Worm (Caenorhabditis elegans) whole organism, dauer: ENCODE data around the gene C34C12.12.
"Not testable (repeated sequence)": the region's sequence is repeated elsewhere in the genome, so short reads cannot be mapped to it uniquely, and the experiment has no call there.

Source experiments
- unc-62 ChIP-seq: sonication (generic microtip); optimal IDR thresholded peaks from 2 replicates; lab custom pipeline; 2017; ENCODE audit warnings: missing biosample characterization, missing genetic modification reagents, missing genetic modification characterization

C34C12.12 gene

ce11 chrIII:3453486-3453885 lies 492 bp downstream of the C34C12.12 start, which contains the start of gene C34C12.2:
Gene C34C12.2, plus strand, starts transcription at chrIII:3453786.
- not testable (repeated sequence) for TF ChIP-seq unc-62 (GFP tag; lab: Kevin White, UChicago)

ce11 chrIII:3454045-3454444 lies 1.1 kb downstream of the C34C12.12 start, which contains the start of gene C34C12.1:
Gene C34C12.1, plus strand, starts transcription at chrIII:3454345.
- not testable (repeated sequence) for TF ChIP-seq unc-62 (GFP tag; lab: Kevin White, UChicago)

DNA sequence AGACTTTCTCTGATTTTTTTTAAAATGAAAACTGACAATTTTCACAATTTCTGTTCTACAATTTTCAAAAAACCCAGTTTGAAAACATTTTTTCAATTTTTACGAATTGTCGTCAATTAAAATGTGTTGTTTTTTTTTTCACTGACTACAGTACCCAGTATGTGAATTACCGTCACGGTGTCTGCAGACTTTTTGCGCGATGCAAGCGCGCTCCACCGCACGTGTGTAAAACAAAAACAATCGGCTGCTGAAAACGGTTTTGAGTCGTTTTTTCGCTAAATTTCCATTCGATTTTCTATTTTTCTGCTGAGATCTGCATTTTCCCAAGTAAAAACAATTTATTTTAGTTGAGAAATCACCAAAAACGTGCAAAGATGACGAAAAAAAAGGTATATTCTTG lies 3.2 kb downstream of the C34C12.12 start:
- no peak for TF ChIP-seq unc-62 (GFP tag; lab: Kevin White, UChicago)

DNA sequence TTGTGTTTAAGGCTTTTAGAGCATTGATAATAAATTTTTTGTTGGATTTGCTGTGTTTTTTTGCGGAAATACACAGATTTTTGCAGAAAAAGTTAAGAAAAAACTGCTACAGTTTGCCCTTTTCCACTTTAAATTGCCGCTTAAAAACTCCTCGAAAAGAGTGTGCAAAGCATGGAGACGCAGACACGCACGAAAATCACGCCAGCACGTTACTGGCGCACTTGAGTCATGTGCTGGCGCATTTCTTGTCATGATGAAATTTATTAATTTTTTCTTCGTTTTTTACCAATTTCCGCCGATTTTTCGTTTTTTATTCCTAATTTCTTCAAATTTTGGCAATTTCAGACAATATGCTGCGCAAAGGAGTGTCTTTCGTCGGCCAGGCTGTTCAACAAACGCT lies 7.1 kb downstream of the C34C12.12 start, which contains the start of gene C34C12.8:
Gene C34C12.8, plus strand, starts transcription at position 346 of the 400 bp plus-strand sequence.
- no peak for TF ChIP-seq unc-62 (GFP tag; lab: Kevin White, UChicago)

DNA sequence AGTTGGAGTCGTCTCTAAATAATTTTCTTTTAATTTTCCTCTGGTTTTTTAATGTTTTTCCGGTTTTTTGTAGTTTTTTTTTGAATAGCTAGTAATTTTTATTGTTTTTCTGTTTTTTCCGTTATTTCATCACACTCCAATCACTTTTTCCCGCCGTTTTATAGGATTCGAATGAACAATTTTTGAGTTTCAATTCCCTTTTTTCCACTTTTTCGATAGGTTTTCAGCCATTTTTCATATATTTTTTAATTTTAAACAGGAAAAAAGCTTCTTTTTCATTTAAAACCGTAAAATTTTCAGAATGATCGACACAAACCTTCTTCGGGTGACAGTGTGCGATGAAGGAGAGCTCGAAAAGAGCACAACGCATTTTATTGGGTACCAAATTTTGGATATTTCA lies 8.4 kb downstream of the C34C12.12 start, which contains the start of gene pph-6:
Gene pph-6, plus strand, starts transcription at position 301 of the 400 bp plus-strand sequence.
- TF ChIP-seq unc-62 (GFP tag; lab: Kevin White, UChicago) = no peak

DNA sequence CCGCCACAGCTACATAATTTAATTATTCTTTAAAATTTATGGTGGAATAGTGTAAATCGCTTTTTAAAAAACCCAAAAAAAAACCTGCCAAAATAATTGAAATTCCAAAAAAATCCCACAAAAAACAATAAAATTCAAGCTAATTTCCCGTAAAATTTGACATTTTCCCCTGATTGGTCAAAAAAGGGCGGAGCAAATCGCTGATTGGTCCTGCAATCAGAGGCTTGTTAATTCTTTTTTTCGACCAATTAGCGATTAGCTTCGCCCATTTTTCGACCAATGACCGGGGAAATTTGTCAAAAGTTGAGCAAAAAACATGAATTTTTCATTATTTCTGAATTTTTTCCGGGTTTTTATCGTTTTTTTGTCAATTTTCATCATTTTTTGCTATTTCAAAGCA lies 14.0 kb downstream of the C34C12.12 start:
- no peak for TF ChIP-seq unc-62 (GFP tag; lab: Kevin White, UChicago)

ce11 chrIII:3468384-3468783 lies 15.4 kb downstream of the C34C12.12 start:
- no peak for TF ChIP-seq unc-62 (GFP tag; lab: Kevin White, UChicago)

ce11 chrIII:3469646-3470045 lies 16.7 kb downstream of the C34C12.12 start, which contains the start of gene smim-14:
Gene smim-14, minus strand, starts transcription at chrIII:3469746.
- no peak for TF ChIP-seq unc-62 (GFP tag; lab: Kevin White, UChicago)

- TF ChIP-seq unc-62 (GFP tag; lab: Kevin White, UChicago) = no peak
These were observed 17.4 kb downstream of the C34C12.12 start for ce11 chrIII:3470433-3470832.

DNA sequence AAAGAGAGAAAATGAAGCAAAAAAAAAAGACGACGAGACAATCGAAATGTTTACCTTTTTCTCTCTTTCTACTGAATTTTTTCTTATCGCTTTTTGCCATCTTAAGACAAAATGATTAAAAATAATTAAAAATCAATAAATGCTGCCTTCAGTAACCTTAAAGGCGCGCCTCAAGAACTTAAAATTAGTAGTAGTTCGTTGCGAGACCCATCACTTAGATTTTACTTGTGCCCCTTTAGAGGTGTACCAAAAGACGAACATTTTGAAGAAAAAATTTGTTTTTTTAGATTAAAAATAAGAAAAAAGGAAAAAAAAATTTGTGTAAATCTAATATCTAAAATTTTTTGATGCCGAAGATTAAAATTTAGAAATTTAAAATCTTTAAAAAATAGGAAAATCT lies 18.0 kb downstream of the C34C12.12 start:
- TF ChIP-seq unc-62 (GFP tag; lab: Kevin White, UChicago) = no peak

DNA sequence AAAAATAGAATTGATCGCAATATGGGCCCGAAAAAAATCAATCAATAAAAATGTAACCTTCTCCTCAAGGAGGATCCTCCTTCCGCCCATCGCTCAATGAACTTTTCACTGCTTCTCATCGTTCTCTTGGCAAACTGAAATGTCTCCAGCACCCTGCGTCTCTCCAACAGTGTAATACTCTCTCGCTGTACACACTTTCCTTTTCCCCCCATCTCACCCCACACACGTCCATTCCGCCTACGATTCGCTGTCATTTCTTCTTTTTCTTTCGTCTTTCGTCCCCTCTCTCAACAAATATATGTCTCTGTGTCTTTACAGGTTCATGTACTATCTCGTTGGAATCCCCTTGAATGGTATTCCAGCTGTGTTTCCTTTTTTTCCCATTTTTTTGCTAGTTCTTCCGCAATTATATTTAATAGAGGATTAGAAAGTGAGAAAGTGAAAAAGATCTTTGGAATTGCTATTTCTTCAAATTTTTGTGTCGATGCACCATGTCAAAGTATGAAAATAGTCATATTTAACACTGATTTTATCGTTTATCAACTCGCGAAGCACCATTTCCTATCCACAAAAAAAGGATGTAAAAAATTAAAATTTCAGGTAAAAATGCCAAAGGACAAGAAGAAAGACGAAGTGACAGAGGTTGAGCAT lies 18.5 kb downstream of the C34C12.12 start, which contains the start of gene rsu-1:
Gene rsu-1, plus strand, starts transcription at position 601 of the 651 bp plus-strand sequence.
- no peak for TF ChIP-seq unc-62 (GFP tag; lab: Kevin White, UChicago)

DNA sequence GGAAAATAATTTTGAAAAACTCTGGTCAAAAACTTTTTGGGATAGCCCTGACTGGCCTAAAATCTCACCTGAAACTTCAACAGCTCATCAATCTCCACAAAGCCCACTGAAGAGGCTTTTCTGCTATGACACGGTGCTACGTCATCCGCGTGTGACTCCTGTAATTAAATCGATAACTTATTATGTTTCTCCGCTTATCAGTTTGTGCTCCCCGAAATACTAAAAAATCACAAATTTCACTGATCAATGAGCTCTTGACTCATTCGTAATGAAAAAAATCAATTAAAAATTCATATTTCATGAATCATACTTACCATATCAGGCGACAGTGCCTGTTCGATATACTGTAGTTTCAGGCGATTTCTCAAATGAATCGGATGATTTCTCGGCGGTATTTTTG lies 22.0 kb downstream of the C34C12.12 start:
- no peak for TF ChIP-seq unc-62 (GFP tag; lab: Kevin White, UChicago)

DNA sequence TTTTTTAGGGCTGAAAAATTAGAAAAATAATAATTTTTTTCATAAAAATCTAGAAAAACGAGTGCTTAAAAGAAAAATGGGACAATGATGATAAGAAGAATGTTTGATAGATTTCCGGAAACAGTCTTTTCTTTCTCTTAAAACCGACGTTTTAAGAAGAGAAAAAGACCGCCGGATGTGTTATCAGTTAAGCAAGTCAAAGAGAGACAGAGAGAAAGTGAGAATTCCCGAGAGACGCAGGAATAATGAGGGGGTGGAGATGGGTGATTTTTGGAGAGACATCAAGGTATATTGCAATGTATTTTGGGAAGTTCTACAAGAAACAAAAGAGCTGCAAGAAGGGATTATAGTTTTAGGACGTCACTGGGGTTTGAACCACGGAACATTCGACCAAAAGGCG lies 22.5 kb downstream of the C34C12.12 start, which contains the start of gene C34C12.9:
Gene C34C12.9, minus strand, starts transcription at position 16 of the 400 bp plus-strand sequence.
- TF ChIP-seq unc-62 (GFP tag; lab: Kevin White, UChicago) = no peak

- no peak for TF ChIP-seq unc-62 (GFP tag; lab: Kevin White, UChicago)
These were observed 23.3 kb downstream of the C34C12.12 start for ce11 chrIII:3476245-3476644.

- TF ChIP-seq unc-62 (GFP tag; lab: Kevin White, UChicago) = no peak
These were observed 24.4 kb downstream of the C34C12.12 start for ce11 chrIII:3477375-3477774.

ce11 chrIII:3478795-3479398 lies 25.9 kb downstream of the C34C12.12 start:
- no peak for TF ChIP-seq unc-62 (GFP tag; lab: Kevin White, UChicago)
